Worm (Caenorhabditis elegans): Measurements from ENCODE around the gene F25B5.6.

Gene F25B5.6

ce11 chrIII:5948162-5948933 is at the start of gene F25B5.6, which contains the start of gene F25B5.3:
TSS of gene F25B5.6 (minus strand) at chrIII:5948733.
TSS of gene F25B5.3 (plus strand) at chrIII:5948883.
- TF ChIP-seq zfp-2 (tag; optimal IDR thresholded peaks at IDR 0.05), result no peak
- peak in 1 of 2 experiments; percentile 68 for TF ChIP-seq unc-62 (GFP tag; optimal IDR thresholded peaks at IDR 0.05 in 1 of 2)
- no peak for TF ChIP-seq unc-62 (tag; optimal IDR thresholded peaks at IDR 0.05)
- peak; percentile 8 for TF ChIP-seq dve-1 (tag; optimal IDR thresholded peaks at IDR 0.05; ENCODE audit: insufficient read depth)
- TF ChIP-seq egl-43 (GFP tag; IDR thresholded peaks at IDR 0.05), result no peak
- no peak for TF ChIP-seq daf-16 (GFP tag; optimal IDR thresholded peaks at IDR 0.05)
- peak; percentile 13 for TF ChIP-seq daf-16 (tag; optimal IDR thresholded peaks at IDR 0.05)
- TF ChIP-seq saeg-2 (GFP tag; IDR thresholded peaks at IDR 0.05), result no peak
- TF ChIP-seq arid-1 (GFP tag; conservative IDR thresholded peaks at IDR 0.05), result 0 out of 2 replicates have a peak, but pooled peaks have one; percentile 7
- TF ChIP-seq tag-97 (GFP tag; IDR thresholded peaks at IDR 0.05), result no peak
- no peak for TF ChIP-seq pqm-1 (tag; optimal IDR thresholded peaks at IDR 0.05)
- peak in 1 of 2 experiments; percentile 69 for TF ChIP-seq mdl-1 (tag; optimal IDR thresholded peaks at IDR 0.05)
- TF ChIP-seq aha-1 (tag), result peak; percentile 75
- TF ChIP-seq ceh-62 (tag; optimal IDR thresholded peaks at IDR 0.05), result no peak
- peak in 1 of 2 experiments; percentile 21 for TF ChIP-seq lsy-2 (tag; optimal IDR thresholded peaks at IDR 0.05)
- TF ChIP-seq unc-130 (GFP tag; optimal IDR thresholded peaks at IDR 0.05), result no peak
- peak; percentile 76 for TF ChIP-seq hlh-30 (tag; optimal IDR thresholded peaks at IDR 0.05; ENCODE audit: insufficient read depth)
- TF ChIP-seq nhr-28 (tag; optimal IDR thresholded peaks at IDR 0.05), result peak; percentile 57
- no peak for TF ChIP-seq lin-1 (GFP tag; IDR thresholded peaks at IDR 0.05)
- no peak for TF ChIP-seq spr-1 (tag; optimal IDR thresholded peaks at IDR 0.05)
- TF ChIP-seq ctbp-1 (GFP tag; IDR thresholded peaks at IDR 0.05), result no peak
- TF ChIP-seq egl-27 (tag; optimal IDR thresholded peaks at IDR 0.05), result no peak
- TF ChIP-seq rbr-2 (tag; optimal IDR thresholded peaks at IDR 0.05), result no peak
- TF ChIP-seq Y5F2A.4 (GFP tag; optimal IDR thresholded peaks at IDR 0.05), result no peak
- no peak for TF ChIP-seq nhr-111 (GFP tag; optimal IDR thresholded peaks at IDR 0.05)
- TF ChIP-seq hlh-11 (tag; optimal IDR thresholded peaks at IDR 0.05), result peak; percentile 44
- peak; percentile 40 for TF ChIP-seq mes-2 (tag; optimal IDR thresholded peaks at IDR 0.05; ENCODE audit: poor library complexity, severe bottlenecking)

ce11 chrIII:5992913-5993312 is 44.4 kb upstream of the F25B5.6 start, which contains the start of gene T04C9.1:
TSS of gene T04C9.1 (plus strand) at chrIII:5993213.
- no peak for TF ChIP-seq aly-2 (tag; optimal IDR thresholded peaks at IDR 0.05)
- no peak for TF ChIP-seq nhr-6 (tag; optimal IDR thresholded peaks at IDR 0.05)
- TF ChIP-seq ceh-32 (tag; optimal IDR thresholded peaks at IDR 0.05; ENCODE audit: poor library complexity), result no peak
- TF ChIP-seq attf-4 (tag; optimal IDR thresholded peaks at IDR 0.05), result no peak
- no peak for TF ChIP-seq zag-1 (tag; optimal IDR thresholded peaks at IDR 0.05)
- no peak for TF ChIP-seq unc-62 (GFP tag; optimal IDR thresholded peaks at IDR 0.05 in 1 of 2)
- TF ChIP-seq unc-62 (tag; optimal IDR thresholded peaks at IDR 0.05), result no peak
- no peak for TF ChIP-seq pha-4 (GFP tag; IDR thresholded peaks at IDR 0.05)
- no peak for TF ChIP-seq pha-4 (tag; optimal IDR thresholded peaks at IDR 0.05)
- TF ChIP-seq zfp-2 (tag; optimal IDR thresholded peaks at IDR 0.05), result no peak
- no peak for TF ChIP-seq dve-1 (tag; optimal IDR thresholded peaks at IDR 0.05; ENCODE audit: insufficient read depth)
- no peak for TF ChIP-seq lin-13 (GFP tag; optimal IDR thresholded peaks at IDR 0.05)
- no peak for TF ChIP-seq vab-7 (GFP tag; IDR thresholded peaks at IDR 0.05)
- no peak for TF ChIP-seq nhr-237 (tag; optimal IDR thresholded peaks at IDR 0.05)
- TF ChIP-seq spr-3 (GFP tag; optimal IDR thresholded peaks at IDR 0.05), result no peak
- TF ChIP-seq mdl-1 (tag; optimal IDR thresholded peaks at IDR 0.05), result no peak
- TF ChIP-seq nhr-42 (GFP tag; IDR thresholded peaks at IDR 0.05), result no peak
- TF ChIP-seq lin-29 (GFP tag; IDR thresholded peaks at IDR 0.05), result no peak
- no peak for TF ChIP-seq nhr-25 (tag; optimal IDR thresholded peaks at IDR 0.05; ENCODE audit: borderline replicate concordance, insufficient read depth)
